Worm (Caenorhabditis elegans): ENCODE measurements around the gene ZK1290.5.

ZK1290.5 gene

DNA sequence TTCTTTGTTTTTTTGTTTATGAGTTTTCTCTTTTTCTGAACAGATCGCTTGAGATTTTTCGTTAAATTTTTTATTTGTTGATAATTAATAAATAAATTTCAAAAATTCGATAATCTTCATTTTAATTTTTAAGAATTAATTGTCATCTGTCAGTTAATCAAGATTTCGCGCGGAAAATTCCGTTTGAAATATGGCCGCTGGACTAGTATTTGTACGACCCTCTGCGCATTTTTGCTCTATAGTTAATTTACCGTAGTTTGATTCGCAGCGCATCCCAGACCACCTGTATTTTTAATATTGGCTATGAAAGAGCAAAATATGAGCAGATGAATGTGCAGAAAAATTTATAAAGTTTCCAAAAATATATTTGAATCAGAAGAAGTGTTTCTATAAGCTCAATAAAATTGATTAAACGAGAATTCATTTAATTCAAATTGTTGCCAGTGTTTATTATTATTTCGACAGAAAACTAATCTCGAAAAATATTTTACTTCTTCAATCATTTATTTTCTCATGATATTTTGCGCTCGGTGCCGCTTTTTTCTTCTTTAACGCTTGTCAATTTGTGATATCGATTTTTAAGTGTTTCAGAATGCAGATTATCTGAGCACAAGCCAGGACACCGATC is 8.3 kb downstream of the ZK1290.5 start, which contains the start of gene nfi-1 (continued):
- no peak for TF ChIP-seq pros-1 (tag; optimal IDR thresholded peaks at IDR 0.05)
- no peak for TF ChIP-seq ceh-18 (tag; optimal IDR thresholded peaks at IDR 0.05)
- TF ChIP-seq syd-9 (tag; optimal IDR thresholded peaks at IDR 0.05), result no peak
- TF ChIP-seq rnt-1 (tag; optimal IDR thresholded peaks at IDR 0.05), result no peak
- peak; percentile 70 for TF ChIP-seq ceh-2 (tag; optimal IDR thresholded peaks at IDR 0.05)
- TF ChIP-seq ceh-9 (tag; optimal IDR thresholded peaks at IDR 0.05), result no peak
- no peak for TF ChIP-seq ceh-30 (tag; optimal IDR thresholded peaks at IDR 0.05)

DNA sequence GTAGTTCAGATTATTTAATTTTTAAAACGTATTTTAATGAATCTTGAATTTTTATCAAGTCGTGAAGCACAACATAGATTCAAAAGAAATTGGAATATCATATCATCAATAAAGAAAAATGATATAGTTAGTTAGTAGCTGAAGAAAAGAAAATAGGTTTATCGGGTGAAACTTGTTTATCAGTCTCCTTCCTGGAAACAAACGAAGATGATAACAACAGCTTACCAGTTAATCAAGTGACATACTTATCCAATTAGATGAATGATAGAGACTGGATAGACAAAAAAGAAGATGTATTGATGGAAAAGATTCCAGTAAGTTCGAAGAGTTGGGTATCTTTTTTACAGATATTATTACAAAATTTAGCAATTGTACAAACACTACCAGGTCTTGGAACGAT is 13.5 kb downstream of the ZK1290.5 start:
- TF ChIP-seq unc-42 (tag; optimal IDR thresholded peaks at IDR 0.05) (no peak), F13H6.1 (tag; optimal IDR thresholded peaks at IDR 0.05) (no peak), ceh-48 (tag; optimal IDR thresholded peaks at IDR 0.05) (no peak), zip-5 (tag; optimal IDR thresholded peaks at IDR 0.05) (no peak), eyg-1 (tag; optimal IDR thresholded peaks at IDR 0.05) (no peak), hlh-6 (tag; optimal IDR thresholded peaks at IDR 0.05) (no peak), ceh-9 (tag; optimal IDR thresholded peaks at IDR 0.05) (no peak), gmeb-2 (tag; optimal IDR thresholded peaks at IDR 0.05) (no peak), mec-3 (tag; optimal IDR thresholded peaks at IDR 0.05; ENCODE audit: borderline replicate concordance) (no peak), lin-11 (tag; optimal IDR thresholded peaks at IDR 0.05) (no peak)

DNA sequence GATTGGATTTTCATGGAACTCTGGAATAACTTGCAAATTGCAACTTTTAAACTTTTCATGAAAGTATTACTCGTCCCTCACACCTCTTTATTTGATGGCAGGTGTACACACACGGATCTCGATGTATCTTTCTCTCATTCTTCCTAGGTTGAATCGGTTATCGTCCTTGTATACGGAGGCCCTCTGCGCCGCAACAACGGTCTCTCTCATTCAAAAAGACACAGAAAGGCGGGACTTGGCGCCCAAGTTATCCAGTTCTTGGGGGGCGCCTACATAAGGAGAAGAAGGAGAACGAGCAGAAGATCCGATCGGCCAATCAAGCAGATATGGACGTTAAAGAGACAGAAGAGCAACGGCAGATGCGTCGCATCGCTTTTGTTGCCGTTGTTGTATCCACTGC is 14.4 kb downstream of the ZK1290.5 start, which contains the start of gene rol-8:
TSS of gene rol-8 (plus strand) at position 301 of the 400 bp plus-strand sequence.
- TF ChIP-seq ttx-3 (tag; optimal IDR thresholded peaks at IDR 0.05), result no peak
- no peak for TF ChIP-seq dve-1 (tag; optimal IDR thresholded peaks at IDR 0.05)
- TF ChIP-seq fkh-10 (GFP tag; optimal IDR thresholded peaks at IDR 0.05), result no peak
- TF ChIP-seq pat-9 (tag; optimal IDR thresholded peaks at IDR 0.05), result no peak
- no peak for TF ChIP-seq tbx-7 (tag; optimal IDR thresholded peaks at IDR 0.05)

DNA sequence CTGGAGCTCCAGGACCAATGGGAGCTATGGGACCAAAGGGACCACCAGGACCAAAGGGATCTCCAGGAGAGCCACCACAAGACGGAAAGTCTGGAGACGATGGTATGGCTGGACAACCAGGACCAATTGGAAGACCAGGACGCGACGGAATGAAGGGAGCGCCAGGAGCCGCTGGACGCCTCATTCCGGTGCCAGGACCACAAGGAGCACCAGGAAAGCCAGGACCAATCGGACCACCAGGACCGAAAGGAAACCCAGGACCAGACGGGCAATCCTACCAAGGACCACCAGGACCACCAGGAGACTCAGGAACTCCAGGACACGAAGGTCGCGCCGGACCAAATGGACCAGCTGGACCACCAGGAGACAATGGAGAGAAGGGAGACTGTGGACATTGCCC is 15.3 kb downstream of the ZK1290.5 start:
- TF ChIP-seq hlh-30 (tag; optimal IDR thresholded peaks at IDR 0.05; ENCODE audit: insufficient read depth), result no peak
- no peak for TF ChIP-seq nfya-1 (tag; optimal IDR thresholded peaks at IDR 0.05)

DNA sequence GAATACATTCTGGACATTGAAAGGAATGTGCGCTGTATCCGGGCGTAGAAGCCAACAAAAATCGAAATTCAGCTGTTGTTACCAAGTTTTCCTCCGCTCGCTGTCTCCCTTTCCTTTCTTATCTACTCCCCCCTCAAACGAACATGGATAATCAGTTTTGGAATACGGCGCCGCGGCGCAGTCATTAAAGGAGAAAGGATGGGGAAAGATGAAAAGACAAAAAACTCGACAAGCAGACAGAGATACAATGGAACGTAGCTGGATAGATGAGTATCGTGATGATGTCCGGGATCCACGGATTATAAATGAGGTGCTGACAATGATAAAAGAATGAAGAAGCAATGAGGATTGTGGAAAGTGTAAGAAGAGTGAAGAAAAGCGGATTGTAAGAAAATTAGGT is 15.9 kb downstream of the ZK1290.5 start:
- TF ChIP-seq sox-2 (GFP tag; IDR thresholded peaks at IDR 0.05), result no peak
- no peak for TF ChIP-seq nhr-232 (tag; optimal IDR thresholded peaks at IDR 0.05)

DNA sequence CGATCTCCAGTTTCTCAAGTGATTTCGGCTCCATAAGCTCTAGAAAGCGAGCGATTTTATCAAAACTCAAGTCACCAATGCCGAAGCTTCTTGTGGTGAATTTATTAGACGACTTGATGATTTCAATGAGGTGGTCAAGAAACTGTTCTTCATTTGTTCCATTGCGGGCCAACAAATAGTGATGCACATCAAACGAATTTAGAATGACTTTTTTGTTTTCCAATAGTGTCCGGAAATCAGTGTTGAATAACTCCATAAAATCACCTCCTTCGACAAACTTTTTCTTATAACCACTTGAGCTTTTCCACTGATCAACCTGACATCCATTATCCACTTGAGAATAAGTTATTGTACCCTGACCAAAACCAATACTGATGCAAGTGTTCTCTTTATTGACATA is 17.8 kb downstream of the ZK1290.5 start:
- TF ChIP-seq ceh-45 (GFP tag; IDR thresholded peaks at IDR 0.05) (no peak), syd-9 (tag; optimal IDR thresholded peaks at IDR 0.05) (no peak), lin-11 (tag; optimal IDR thresholded peaks at IDR 0.05) (no peak), F13H6.1 (tag; optimal IDR thresholded peaks at IDR 0.05) (no peak)

DNA sequence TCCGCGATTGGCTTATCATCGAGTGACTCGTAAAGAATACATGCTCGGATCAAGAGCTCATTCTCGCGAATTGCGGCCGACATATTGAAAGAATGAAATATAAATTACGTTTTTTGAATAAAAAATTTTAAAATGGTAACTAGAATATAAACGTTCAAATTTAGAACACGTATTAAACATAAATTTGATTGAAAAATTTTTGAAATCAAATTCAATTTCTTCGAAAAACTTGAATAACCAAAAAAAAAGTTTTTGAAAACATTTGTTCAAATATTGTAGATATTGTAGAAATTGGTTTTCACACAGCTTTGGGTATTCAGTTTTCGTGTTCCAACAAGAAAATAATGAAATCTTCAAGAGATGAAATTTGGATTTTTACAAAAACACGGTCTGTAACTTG is 18.6 kb downstream of the ZK1290.5 start, which contains the start of gene fbxa-224:
TSS of gene fbxa-224 (minus strand) at position 101 of the 400 bp plus-strand sequence.
- TF ChIP-seq hlh-6 (tag; optimal IDR thresholded peaks at IDR 0.05), result no peak
- no peak for TF ChIP-seq Y22D7AL.16 (tag; optimal IDR thresholded peaks at IDR 0.05)
- no peak for TF ChIP-seq ceh-19 (GFP tag; optimal IDR thresholded peaks at IDR 0.05)
- TF ChIP-seq pha-2 (tag; optimal IDR thresholded peaks at IDR 0.05), result no peak
- TF ChIP-seq K02D7.2 (tag; optimal IDR thresholded peaks at IDR 0.05), result no peak
- TF ChIP-seq C38D4.7 (GFP tag; optimal IDR thresholded peaks at IDR 0.05), result no peak
- TF ChIP-seq sox-2 (GFP tag; IDR thresholded peaks at IDR 0.05), result no peak
- no peak for TF ChIP-seq ceh-24 (tag; optimal IDR thresholded peaks at IDR 0.05)
- no peak for TF ChIP-seq dmd-4 (tag; optimal IDR thresholded peaks at IDR 0.05; ENCODE audit: borderline replicate concordance)
- TF ChIP-seq ttx-3 (tag; optimal IDR thresholded peaks at IDR 0.05), result no peak
- no peak for TF ChIP-seq ceh-2 (tag; optimal IDR thresholded peaks at IDR 0.05)
- no peak for TF ChIP-seq hlh-13 (GFP tag; optimal IDR thresholded peaks at IDR 0.05)
- TF ChIP-seq unc-86 (tag; optimal IDR thresholded peaks at IDR 0.05), result no peak
- no peak for TF ChIP-seq elt-4 (tag; optimal IDR thresholded peaks at IDR 0.05)
- TF ChIP-seq ets-4 (tag; optimal IDR thresholded peaks at IDR 0.05), result no peak
- no peak for TF ChIP-seq ceh-6 (GFP tag; optimal IDR thresholded peaks at IDR 0.05)

All from whole organism, late embryonic.